Worm (Caenorhabditis elegans): ENCODE data around the gene C45G9.5.
"Not testable (repeated sequence)": the region's sequence is repeated elsewhere in the genome, so short reads cannot be mapped to it uniquely, and the experiment has no call there.

ce11 chrIII:5062406-5062805 lies 14.5 kb downstream of the C45G9.5 start, which contains the start of gene C45G9.4:
- TF ChIP-seq ama-1 (optimal IDR thresholded peaks at IDR 0.05); ama-1 (GFP tag; optimal IDR thresholded peaks at IDR 0.05); ceh-91 (GFP tag; IDR thresholded peaks at IDR 0.05): not testable (repeated sequence)
